Worm (Caenorhabditis elegans) whole organism, L1 larva: Measurements from ENCODE around the gene uda-1.
"Not testable (repeated sequence)": the region's sequence is repeated elsewhere in the genome, so short reads cannot be mapped to it uniquely, and the experiment has no call there.

Experiments
- C04F5.9 ChIP-seq: sonication (generic microtip); optimal IDR thresholded peaks from 2 replicates; lab custom pipeline; 2016; ENCODE audit warnings: missing genetic modification characterization, missing compliant biosample characterization
- C16A3.4 ChIP-seq: fragments of 150-350 bp; optimal IDR thresholded peaks from 2 replicates; lab custom pipeline; 2014; ENCODE audit warnings: missing biosample characterization, missing genetic modification characterization
- C34B4.2 ChIP-seq: sonication (generic microtip); optimal IDR thresholded peaks from 2 replicates; lab custom pipeline; 2017; ENCODE audit warnings: mild to moderate bottlenecking, missing genetic modification characterization, missing compliant biosample characterization
- F16B12.6 ChIP-seq: fragments of 150-350 bp; optimal IDR thresholded peaks from 2 replicates; lab custom pipeline; 2014; ENCODE audit warnings: missing biosample characterization, missing genetic modification characterization
- Y116A8C.19 ChIP-seq: sonication (generic microtip); optimal IDR thresholded peaks from 2 replicates; lab custom pipeline; 2016; ENCODE audit warnings: missing compliant biosample characterization, missing genetic modification characterization, borderline replicate concordance
- aly-2 ChIP-seq: fragments of 150-350 bp; optimal IDR thresholded peaks from 2 replicates; lab custom pipeline; 2014; ENCODE audit warnings: missing biosample characterization, missing genetic modification characterization
- blmp-1 ChIP-seq: fragments of 150-350 bp; optimal IDR thresholded peaks from 2 replicates; lab custom pipeline; 2014; ENCODE audit warnings: missing biosample characterization, missing genetic modification characterization
- ceh-82 ChIP-seq, 3 experiments: fragments of 150-350 bp in 1 of 3; sonication (generic microtip) in 2 of 3; optimal IDR thresholded peaks; 2 replicates each; lab custom pipeline; 2014 to 2017; ENCODE audit warnings: missing biosample characterization in 3 of 3, missing genetic modification characterization in 3 of 3
- ces-1 ChIP-seq: fragments of 150-350 bp; optimal IDR thresholded peaks from 2 replicates; lab custom pipeline; 2014; ENCODE audit warnings: missing biosample characterization, missing genetic modification reagents, missing genetic modification characterization
- dpl-1 ChIP-seq, 3 experiments: fragments of 150-350 bp in 2 of 3; sonication (generic microtip) in 1 of 3; optimal IDR thresholded peaks; 2 replicates each; lab custom pipeline; 2014 to 2017; ENCODE audit warnings: missing biosample characterization in 3 of 3, missing genetic modification characterization in 3 of 3, missing genetic modification reagents in 3 of 3
- dsc-1 ChIP-seq: sonication (generic microtip); optimal IDR thresholded peaks from 2 replicates; lab custom pipeline; 2016; ENCODE audit warnings: mild to moderate bottlenecking, missing genetic modification characterization, missing compliant biosample characterization
- efl-1 ChIP-seq, 4 experiments: fragments of 150-350 bp; optimal IDR thresholded peaks in 3 of 4; peaks in 1 of 4; 1 replicate in 1 of 4; 2 replicates in 3 of 4; lab custom pipeline; 2014; ENCODE audit warnings: missing biosample characterization in 2 of 4, missing genetic modification characterization in 2 of 4, missing genetic modification reagents in 2 of 4
- egl-27 ChIP-seq, 2 experiments: fragments of 150-350 bp in 1 of 2; sonication (generic microtip); optimal IDR thresholded peaks; 3 replicates each; lab custom pipeline; 2017 to 2018; ENCODE audit warnings: missing biosample characterization in 2 of 2, missing genetic modification characterization in 2 of 2, missing genetic modification reagents in 2 of 2
- elt-3 ChIP-seq, 6 experiments: fragments of 150-350 bp in 1 of 6; sonication (generic microtip); optimal IDR thresholded peaks; 2 replicates each; lab custom pipeline; 2017 to 2018; ENCODE audit warnings: missing biosample characterization in 6 of 6, missing genetic modification characterization in 6 of 6, inconsistent platforms in 1 of 6
- fkh-8 ChIP-seq: sonication (generic microtip); optimal IDR thresholded peaks from 2 replicates; lab custom pipeline; 2016; ENCODE audit warnings: mild to moderate bottlenecking, missing genetic modification characterization, missing compliant biosample characterization
- grh-1 ChIP-seq: fragments of 200-800 bp; sonication (Bioruptor generic); IDR thresholded peaks from 2 replicates; pipeline ENCODE4 v1.3.6; 2022; ENCODE audit warnings: missing genetic modification reagents, missing genetic modification characterization, missing compliant biosample characterization
- hlh-4 ChIP-seq: sonication (generic microtip); optimal IDR thresholded peaks from 2 replicates; lab custom pipeline; 2016; ENCODE audit warnings: mild to moderate bottlenecking, missing genetic modification characterization, missing compliant biosample characterization
- isw-1 ChIP-seq: fragments of 200-800 bp; sonication (Bioruptor generic); IDR thresholded peaks from 2 replicates; pipeline ENCODE4 v1.3.6; 2022; ENCODE audit warnings: missing genetic modification characterization, missing compliant biosample characterization
- jun-1 ChIP-seq: fragments of 150-350 bp; optimal IDR thresholded peaks from 2 replicates; lab custom pipeline; 2014; ENCODE audit warnings: missing biosample characterization, missing genetic modification reagents, missing genetic modification characterization
- lin-14 ChIP-seq: fragments of 200-800 bp; sonication (Bioruptor generic); optimal IDR thresholded peaks from 2 replicates; lab custom pipeline; 2018; ENCODE audit warnings: mild to moderate bottlenecking, missing genetic modification characterization, moderate library complexity, missing compliant biosample characterization
- lir-3 ChIP-seq: sonication (generic microtip); optimal IDR thresholded peaks from 2 replicates; lab custom pipeline; 2016; ENCODE audit warnings: mild to moderate bottlenecking, missing genetic modification characterization, moderate library complexity, missing compliant biosample characterization; ENCODE audit not compliant: poor library complexity
- mab-9 ChIP-seq: fragments of 200-800 bp; sonication (Bioruptor generic); IDR thresholded peaks from 2 replicates; pipeline ENCODE4 v1.3.6; 2022; ENCODE audit warnings: missing genetic modification reagents, missing genetic modification characterization, missing compliant biosample characterization
- mep-1 ChIP-seq: fragments of 150-350 bp; optimal IDR thresholded peaks from 2 replicates; lab custom pipeline; 2014; ENCODE audit warnings: missing biosample characterization, missing genetic modification characterization
- nhr-11 ChIP-seq: fragments of 150-350 bp; optimal IDR thresholded peaks from 2 replicates; lab custom pipeline; 2014; ENCODE audit warnings: missing biosample characterization, missing genetic modification characterization
- nhr-12 ChIP-seq: sonication (generic microtip); optimal IDR thresholded peaks from 2 replicates; lab custom pipeline; 2017; ENCODE audit warnings: missing biosample characterization, missing genetic modification characterization
- nhr-19 ChIP-seq: fragments of 200-800 bp; sonication (Bioruptor generic); conservative IDR thresholded peaks from 2 replicates; pipeline ENCODE4 v1.3.6; 2022; ENCODE audit warnings: missing genetic modification characterization, missing compliant biosample characterization
- nhr-20 ChIP-seq: sonication (generic microtip); optimal IDR thresholded peaks from 2 replicates; lab custom pipeline; 2016; ENCODE audit warnings: mild to moderate bottlenecking, missing genetic modification characterization, missing compliant biosample characterization
- nhr-71 ChIP-seq: sonication (generic microtip); optimal IDR thresholded peaks from 2 replicates; lab custom pipeline; 2016; ENCODE audit warnings: mild to moderate bottlenecking, missing genetic modification characterization, moderate library complexity, missing compliant biosample characterization
- nhr-76 ChIP-seq: sonication (generic microtip); optimal IDR thresholded peaks from 2 replicates; lab custom pipeline; 2017; ENCODE audit warnings: missing biosample characterization, missing genetic modification characterization
- nhr-84 ChIP-seq: sonication (generic microtip); optimal IDR thresholded peaks from 2 replicates; lab custom pipeline; 2017; ENCODE audit warnings: missing biosample characterization, missing genetic modification characterization
- pax-3 ChIP-seq: fragments of 200-800 bp; sonication (Bioruptor generic); optimal IDR thresholded peaks from 2 replicates; lab custom pipeline; 2018; ENCODE audit warnings: mild to moderate bottlenecking, missing genetic modification characterization, moderate library complexity, missing compliant biosample characterization
- pqm-1 ChIP-seq: sonication (generic microtip); optimal IDR thresholded peaks from 3 replicates; lab custom pipeline; 2017; ENCODE audit warnings: missing biosample characterization, missing genetic modification characterization
- snpc-4 ChIP-seq: fragments of 150-350 bp; optimal IDR thresholded peaks from 2 replicates; lab custom pipeline; 2014; ENCODE audit warnings: missing biosample characterization, missing genetic modification characterization
- sox-4 ChIP-seq: sonication (generic microtip); optimal IDR thresholded peaks from 2 replicates; lab custom pipeline; 2016; ENCODE audit warnings: missing genetic modification characterization, missing compliant biosample characterization
- swsn-7 ChIP-seq: sonication (generic microtip); optimal IDR thresholded peaks from 2 replicates; lab custom pipeline; 2016; ENCODE audit warnings: missing genetic modification characterization, missing compliant biosample characterization
- tlp-1 ChIP-seq: fragments of 150-350 bp; optimal IDR thresholded peaks from 2 replicates; lab custom pipeline; 2014; ENCODE audit warnings: missing biosample characterization, missing genetic modification characterization
- unc-130 ChIP-seq: fragments of 150-350 bp; optimal IDR thresholded peaks from 2 replicates; lab custom pipeline; 2017; ENCODE audit warnings: missing biosample characterization, missing genetic modification characterization, inconsistent platforms
- unc-30 ChIP-seq: sonication (generic microtip); optimal IDR thresholded peaks from 2 replicates; lab custom pipeline; 2017; ENCODE audit warnings: missing biosample characterization, missing genetic modification characterization
- unc-62 ChIP-seq: fragments of 150-350 bp; optimal IDR thresholded peaks from 2 replicates; lab custom pipeline; 2014; ENCODE audit warnings: missing biosample characterization, missing genetic modification reagents, missing genetic modification characterization
- unc-86 ChIP-seq: sonication (generic microtip); optimal IDR thresholded peaks from 2 replicates; lab custom pipeline; 2016; ENCODE audit warnings: missing genetic modification characterization, missing compliant biosample characterization
- unc-98 ChIP-seq: fragments of 200-800 bp; sonication (Bioruptor generic); IDR thresholded peaks from 2 replicates; pipeline ENCODE4 v1.3.6; 2022; ENCODE audit warnings: missing genetic modification characterization, missing compliant biosample characterization
- xbp-1 ChIP-seq: sonication (generic microtip); optimal IDR thresholded peaks from 2 replicates; lab custom pipeline; 2016; ENCODE audit warnings: missing genetic modification characterization, missing compliant biosample characterization
- ztf-11 ChIP-seq, 2 experiments: sonication (generic microtip); optimal IDR thresholded peaks; 2 replicates each; lab custom pipeline; 2016 to 2017; ENCODE audit warnings: missing genetic modification characterization in 2 of 2, missing biosample characterization in 1 of 2, missing compliant biosample characterization in 1 of 2
- ztf-4 ChIP-seq: fragments of 150-350 bp; optimal IDR thresholded peaks from 2 replicates; lab custom pipeline; 2014; ENCODE audit warnings: missing biosample characterization, missing genetic modification characterization

Gene uda-1

ce11 chrV:10046503-10046902 lies 41.9 kb downstream of the uda-1 start (continued):
- no peak for TF ChIP-seq Y116A8C.19 (tag; lab: Kevin White, UChicago)
- TF ChIP-seq nhr-12 (tag; lab: Kevin White, UChicago) = no peak
- TF ChIP-seq pax-3 = no peak
- no peak for TF ChIP-seq swsn-7 (tag; lab: Kevin White, UChicago)
- TF ChIP-seq mab-9 (GFP tag; lab: Robert Waterston, UW) = no peak
- no peak for TF ChIP-seq fkh-8 (tag; lab: Kevin White, UChicago)
- TF ChIP-seq sox-4 = no peak
- peak; percentile 24 for TF ChIP-seq xbp-1 (tag; lab: Kevin White, UChicago)
- no peak for TF ChIP-seq nhr-76 (tag; lab: Kevin White, UChicago)
- no peak for TF ChIP-seq tlp-1
- TF ChIP-seq nhr-19 = no peak
- peak; percentile 54 for TF ChIP-seq lin-14
- no peak for TF ChIP-seq unc-86 (tag; lab: Kevin White, UChicago)
- no peak for TF ChIP-seq ztf-11 (tag; optimal IDR thresholded peaks at IDR 0.05; lab: Kevin White, UChicago)
- TF ChIP-seq unc-30 (tag; lab: Kevin White, UChicago) = no peak

ce11 chrV:10047189-10047588 lies 42.6 kb downstream of the uda-1 start:
- TF ChIP-seq tlp-1 = no peak
- TF ChIP-seq unc-130 (tag; lab: Kevin White, UChicago) = no peak
- no peak for TF ChIP-seq nhr-19
- no peak for TF ChIP-seq dpl-1 (GFP tag; optimal IDR thresholded peaks at IDR 0.05; lab: Kevin White, UChicago)
- TF ChIP-seq ceh-82 (tag; optimal IDR thresholded peaks at IDR 0.05; lab: Kevin White, UChicago) = no peak
- TF ChIP-seq blmp-1 (tag; lab: Kevin White, UChicago) = no peak
- no peak for TF ChIP-seq efl-1 (optimal IDR thresholded peaks at IDR 0.05; lab: Kevin White, UChicago)
- TF ChIP-seq efl-1 (GFP tag; optimal IDR thresholded peaks at IDR 0.05 in 1 of 2; lab: Kevin White, UChicago) = no peak

- TF ChIP-seq grh-1 (GFP tag; lab: Robert Waterston, UW) (peak; percentile 74), efl-1 (GFP tag; optimal IDR thresholded peaks at IDR 0.05 in 1 of 2; lab: Kevin White, UChicago) (peak in 1 of 2 experiments; percentile 78), nhr-19 (peak; percentile 42), isw-1 (GFP tag; lab: Robert Waterston, UW) (peak; percentile 12; the same call in 1 of the 2 replicates)
- not testable (repeated sequence) for TF ChIP-seq efl-1 (optimal IDR thresholded peaks at IDR 0.05; lab: Kevin White, UChicago)
These were observed 44.7 kb downstream of the uda-1 start for ce11 chrV:10049192-10049816.

- TF ChIP-seq egl-27 (tag; optimal IDR thresholded peaks at IDR 0.05; lab: Kevin White, UChicago) = no peak
- no peak for TF ChIP-seq nhr-84 (tag; lab: Kevin White, UChicago)
- TF ChIP-seq nhr-11 = no peak
- TF ChIP-seq C16A3.4 (tag; lab: Kevin White, UChicago) = no peak
- TF ChIP-seq jun-1 (tag; lab: Kevin White, UChicago) = no peak
- TF ChIP-seq pqm-1 (tag; lab: Kevin White, UChicago) = no peak
- no peak for TF ChIP-seq C34B4.2 (tag; lab: Kevin White, UChicago)
- TF ChIP-seq ztf-4 = no peak
- no peak for TF ChIP-seq ztf-11 (tag; optimal IDR thresholded peaks at IDR 0.05; lab: Kevin White, UChicago)
- no peak for TF ChIP-seq blmp-1 (tag; lab: Kevin White, UChicago)
- no peak for TF ChIP-seq C04F5.9 (tag; lab: Kevin White, UChicago)
- TF ChIP-seq snpc-4 (tag; lab: Kevin White, UChicago) = no peak
These were observed 47.3 kb downstream of the uda-1 start, which contains the start of gene str-118 for ce11 chrV:10051855-10052254. Gene str-118 (plus strand): TSS chrV:10052155.

ce11 chrV:10054872-10055271 lies 50.3 kb downstream of the uda-1 start, which contains the start of gene yif-1:
Gene yif-1 (minus strand): TSS chrV:10054913.
- TF ChIP-seq dsc-1 (tag; lab: Kevin White, UChicago) = no peak
- no peak for TF ChIP-seq ceh-82 (tag; optimal IDR thresholded peaks at IDR 0.05; lab: Kevin White, UChicago)
- peak; percentile 82 for TF ChIP-seq F16B12.6 (tag; lab: Kevin White, UChicago)
- no peak for TF ChIP-seq elt-3 (tag; optimal IDR thresholded peaks at IDR 0.05; lab: Kevin White, UChicago)
- peak; percentile 15 for TF ChIP-seq nhr-20 (tag; lab: Kevin White, UChicago)
- TF ChIP-seq lir-3 (tag; lab: Kevin White, UChicago) = no peak
- no peak for TF ChIP-seq unc-62 (GFP tag; lab: Kevin White, UChicago)
- no peak for TF ChIP-seq ces-1 (GFP tag; lab: Kevin White, UChicago)
- peak; percentile 43 for TF ChIP-seq nhr-71 (tag; lab: Kevin White, UChicago)
- TF ChIP-seq pax-3 = no peak
- peak in 2 of 3 experiments; percentile 30 to 54 for TF ChIP-seq dpl-1 (GFP tag; optimal IDR thresholded peaks at IDR 0.05; lab: Kevin White, UChicago)
- no peak for TF ChIP-seq aly-2
- TF ChIP-seq lin-14 = peak; percentile 15
- TF ChIP-seq efl-1 (optimal IDR thresholded peaks at IDR 0.05; lab: Kevin White, UChicago) = peak; percentile 23 to 34
- peak; percentile 31 to 90 for TF ChIP-seq efl-1 (GFP tag; optimal IDR thresholded peaks at IDR 0.05 in 1 of 2; lab: Kevin White, UChicago)
- no peak for TF ChIP-seq unc-98 (GFP tag; lab: Robert Waterston, UW)
- peak; percentile 58 for TF ChIP-seq mep-1 (tag; lab: Kevin White, UChicago)
- TF ChIP-seq hlh-4 (tag; lab: Kevin White, UChicago) = no peak
